Worm (Caenorhabditis elegans): ENCODE results near the gene cnc-7.

DNA sequence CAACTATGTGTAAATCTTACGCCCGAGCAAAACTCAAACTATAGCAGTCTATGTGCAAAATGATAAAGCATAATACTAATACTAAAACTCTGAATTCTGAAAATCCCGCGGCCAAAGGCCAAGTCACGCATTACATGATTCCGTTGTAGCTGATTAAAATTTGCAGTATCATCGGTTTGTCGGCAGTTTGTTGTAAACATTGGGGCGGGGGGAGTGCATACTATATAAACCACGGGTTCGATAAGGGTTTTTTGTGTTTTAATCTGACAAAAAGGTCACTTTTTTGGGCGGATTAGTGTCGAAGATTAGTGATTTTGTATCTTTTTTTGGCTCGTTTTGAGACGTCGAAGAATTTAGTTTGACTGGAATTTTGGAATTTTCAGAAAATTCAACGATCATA, 19.4 kb upstream of the cnc-7 start:
- TF ChIP-seq Y67H2A.10 (GFP tag; conservative IDR thresholded peaks at IDR 0.05) (no peak), let-607 (tag; optimal IDR thresholded peaks at IDR 0.05) (no peak)
